Worm (Caenorhabditis elegans): Measurements from ENCODE around the gene nra-1.

- no peak for TF ChIP-seq ama-1 (optimal IDR thresholded peaks at IDR 0.05)
- no peak for TF ChIP-seq tbx-37 (GFP tag; conservative IDR thresholded peaks at IDR 0.05)
- no peak for TF ChIP-seq ceh-36 (tag; optimal IDR thresholded peaks at IDR 0.05)
- no peak for TF ChIP-seq hmg-4 (GFP tag; optimal IDR thresholded peaks at IDR 0.05)
- no peak for TF ChIP-seq F13C5.2 (tag; optimal IDR thresholded peaks at IDR 0.05)
- no peak for TF ChIP-seq B0310.2 (tag; optimal IDR thresholded peaks at IDR 0.05)
- no peak for TF ChIP-seq hmbx-1 (tag; optimal IDR thresholded peaks at IDR 0.05)
- TF ChIP-seq tra-4 (tag; optimal IDR thresholded peaks at IDR 0.05): no peak
- no peak for TF ChIP-seq tbx-11 (GFP tag; IDR thresholded peaks at IDR 0.05)
- TF ChIP-seq sea-1 (GFP tag; conservative IDR thresholded peaks at IDR 0.05): no peak
These were observed 20.3 kb downstream of the nra-1 start for ce11 chrIV:17263714-17264113.

Data from whole organism, early embryonic.